Worm (Caenorhabditis elegans): ENCODE data around the gene srh-212.
"Not testable (repeated sequence)": the region's sequence is repeated elsewhere in the genome, so short reads cannot be mapped to it uniquely, and the experiment has no call there.

The srh-212 gene

ce11 chrV:3572408-3572807 lies 24.5 kb downstream of the srh-212 start, which contains the start of gene F40C5.1:
Gene F40C5.1 (plus strand): TSS chrV:3572708.
- TF ChIP-seq elt-1, egl-5, jun-1 (tag; optimal IDR thresholded peaks at IDR 0.05): not testable (repeated sequence)

- not testable (repeated sequence) for TF ChIP-seq R02D3.7 (tag; optimal IDR thresholded peaks at IDR 0.05); ama-1 (optimal IDR thresholded peaks at IDR 0.05); aly-2 (tag; optimal IDR thresholded peaks at IDR 0.05)
These were observed 26.3 kb downstream of the srh-212 start, which contains the start of gene F40C5.2 for ce11 chrV:3570695-3571094. Gene F40C5.2 (plus strand): TSS chrV:3570995.

ce11 chrV:3564335-3564734 lies 32.6 kb downstream of the srh-212 start, which contains the start of gene T24A6.17:
Gene T24A6.17 (minus strand): TSS chrV:3564435.
- not testable (repeated sequence) for TF ChIP-seq nhr-67, mml-1, jun-1 (tag; optimal IDR thresholded peaks at IDR 0.05)

ce11 chrV:3562824-3563223 lies 34.1 kb downstream of the srh-212 start, which contains the start of gene T24A6.16:
Gene T24A6.16 (minus strand): TSS chrV:3562924.
- not testable (repeated sequence) for TF ChIP-seq nhr-28 (tag; optimal IDR thresholded peaks at IDR 0.05); eor-1 (tag; optimal IDR thresholded peaks at IDR 0.05); ama-1 (optimal IDR thresholded peaks at IDR 0.05)

ce11 chrV:3558744-3559143 lies 38.2 kb downstream of the srh-212 start, which contains the start of gene T24A6.1:
Gene T24A6.1 (plus strand): TSS chrV:3559044.
- not testable (repeated sequence) for TF ChIP-seq sea-2 (GFP tag; optimal IDR thresholded peaks at IDR 0.05); nhr-11 (tag; optimal IDR thresholded peaks at IDR 0.05); nhr-237 (tag; optimal IDR thresholded peaks at IDR 0.05)

- no peak for TF ChIP-seq mdl-1 (tag; optimal IDR thresholded peaks at IDR 0.05)
- no peak for TF ChIP-seq nhr-12 (tag; optimal IDR thresholded peaks at IDR 0.05)
- no peak for TF ChIP-seq unc-39 (tag; optimal IDR thresholded peaks at IDR 0.05)
- TF ChIP-seq ztf-4 (tag; optimal IDR thresholded peaks at IDR 0.05): no peak
- TF ChIP-seq unc-62 (GFP tag; optimal IDR thresholded peaks at IDR 0.05): no peak
- TF ChIP-seq snpc-4 (tag; optimal IDR thresholded peaks at IDR 0.05): no peak
- no peak for TF ChIP-seq ztf-11 (tag; optimal IDR thresholded peaks at IDR 0.05)
- TF ChIP-seq nhr-67 (tag; optimal IDR thresholded peaks at IDR 0.05): no peak
- no peak for TF ChIP-seq daf-12 (tag; optimal IDR thresholded peaks at IDR 0.05)
These were observed 39.5 kb downstream of the srh-212 start, which contains the start of gene grl-31 for ce11 chrV:3557422-3557821. Gene grl-31 (minus strand): TSS chrV:3557778.

- TF ChIP-seq fkh-2 (tag; optimal IDR thresholded peaks at IDR 0.05) (no peak), lin-15B (tag; optimal IDR thresholded peaks at IDR 0.05) (no peak), fkh-10 (GFP tag; optimal IDR thresholded peaks at IDR 0.05) (no peak), snpc-4 (tag; optimal IDR thresholded peaks at IDR 0.05) (no peak), fos-1 (tag; optimal IDR thresholded peaks at IDR 0.05) (no peak), jun-1 (tag; optimal IDR thresholded peaks at IDR 0.05) (no peak), skn-1 (tag; optimal IDR thresholded peaks at IDR 0.05) (no peak), nhr-28 (tag; optimal IDR thresholded peaks at IDR 0.05) (no peak), nhr-77 (tag; optimal IDR thresholded peaks at IDR 0.05) (no peak), nhr-43 (tag; optimal IDR thresholded peaks at IDR 0.05; ENCODE audit: poor library complexity, severe bottlenecking) (no peak), aly-2 (tag; optimal IDR thresholded peaks at IDR 0.05) (no peak)
These were observed 41.0 kb downstream of the srh-212 start, which contains the start of gene grl-30 for ce11 chrV:3555986-3556385. Gene grl-30 (plus strand): TSS chrV:3556286.

ce11 chrV:3554869-3555268 lies 42.1 kb downstream of the srh-212 start, which contains the start of gene grl-29:
Gene grl-29 (minus strand): TSS chrV:3555236.
- no peak for TF ChIP-seq ceh-28 (tag; optimal IDR thresholded peaks at IDR 0.05)
- TF ChIP-seq nhr-43 (tag; optimal IDR thresholded peaks at IDR 0.05; ENCODE audit: poor library complexity, severe bottlenecking): no peak
- TF ChIP-seq jun-1 (tag; optimal IDR thresholded peaks at IDR 0.05): no peak
- no peak for TF ChIP-seq nhr-77 (tag; optimal IDR thresholded peaks at IDR 0.05)
- TF ChIP-seq aly-2 (tag; optimal IDR thresholded peaks at IDR 0.05): no peak
- TF ChIP-seq ceh-9 (tag; optimal IDR thresholded peaks at IDR 0.05): no peak
- TF ChIP-seq elt-2 (tag; optimal IDR thresholded peaks at IDR 0.05): no peak
- no peak for TF ChIP-seq mdl-1 (tag; optimal IDR thresholded peaks at IDR 0.05)
- no peak for TF ChIP-seq nhr-76 (tag; optimal IDR thresholded peaks at IDR 0.05)
